Worm (Caenorhabditis elegans) whole organism, late embryonic: ENCODE data around the gene sre-55.

Experiments
- C38D4.7 ChIP-seq: fragments of 200-800 bp; sonication (Bioruptor generic); optimal IDR thresholded peaks from 2 replicates; lab custom pipeline; 2018; ENCODE audit warnings: mild to moderate bottlenecking, missing genetic modification characterization, moderate library complexity, missing compliant biosample characterization
- K02D7.2 ChIP-seq: sonication (generic microtip); optimal IDR thresholded peaks from 2 replicates; lab custom pipeline; 2017; ENCODE audit warnings: mild to moderate bottlenecking, missing genetic modification characterization, missing compliant biosample characterization
- K09A11.1 ChIP-seq: sonication (generic microtip); optimal IDR thresholded peaks from 2 replicates; lab custom pipeline; 2017; ENCODE audit warnings: antibody characterized with exemption, mild to moderate bottlenecking, missing genetic modification characterization, missing compliant biosample characterization; ENCODE audit not compliant: insufficient read depth
- Y22D7AL.16 ChIP-seq: sonication (generic microtip); optimal IDR thresholded peaks from 2 replicates; lab custom pipeline; 2016; ENCODE audit warnings: missing genetic modification characterization, missing compliant biosample characterization
- ahr-1 ChIP-seq: sonication (generic microtip); optimal IDR thresholded peaks from 2 replicates; lab custom pipeline; 2016; ENCODE audit warnings: missing genetic modification characterization, missing compliant biosample characterization
- ceh-30 ChIP-seq: fragments of 150-350 bp; optimal IDR thresholded peaks from 2 replicates; lab custom pipeline; 2014; ENCODE audit warnings: missing biosample characterization, missing genetic modification characterization
- ceh-31 ChIP-seq: sonication (generic microtip); optimal IDR thresholded peaks from 2 replicates; lab custom pipeline; 2016; ENCODE audit warnings: missing genetic modification characterization, missing compliant biosample characterization
- ceh-34 ChIP-seq: sonication (generic microtip); optimal IDR thresholded peaks from 2 replicates; lab custom pipeline; 2016; ENCODE audit warnings: mild to moderate bottlenecking, missing genetic modification characterization, missing compliant biosample characterization
- ceh-45 ChIP-seq: fragments of 200-800 bp; sonication (Bioruptor generic); IDR thresholded peaks from 2 replicates; pipeline ENCODE4 v1.3.6; 2022; ENCODE audit warnings: missing genetic modification reagents, missing genetic modification characterization, missing compliant biosample characterization
- ceh-48 ChIP-seq: sonication (generic microtip); optimal IDR thresholded peaks from 2 replicates; lab custom pipeline; 2016; ENCODE audit warnings: missing genetic modification characterization, inconsistent platforms, missing compliant biosample characterization
- ceh-9 ChIP-seq: sonication (generic microtip); optimal IDR thresholded peaks from 2 replicates; lab custom pipeline; 2016; ENCODE audit warnings: mild to moderate bottlenecking, missing genetic modification characterization, inconsistent platforms, missing compliant biosample characterization
- che-1 ChIP-seq: sonication (generic microtip); optimal IDR thresholded peaks from 2 replicates; lab custom pipeline; 2016; ENCODE audit warnings: mild to moderate bottlenecking, missing genetic modification characterization, missing compliant biosample characterization
- dmd-4 ChIP-seq: sonication (generic microtip); optimal IDR thresholded peaks from 2 replicates; lab custom pipeline; 2016; ENCODE audit warnings: borderline replicate concordance, missing genetic modification characterization, missing compliant biosample characterization
- dve-1 ChIP-seq: sonication (generic microtip); optimal IDR thresholded peaks from 2 replicates; lab custom pipeline; 2017; ENCODE audit warnings: antibody characterized with exemption, mild to moderate bottlenecking, missing genetic modification characterization, missing compliant biosample characterization
- gmeb-2 ChIP-seq: sonication (generic microtip); optimal IDR thresholded peaks from 2 replicates; lab custom pipeline; 2016; ENCODE audit warnings: missing genetic modification characterization, inconsistent platforms, missing compliant biosample characterization
- hlh-15 ChIP-seq: sonication (generic microtip); optimal IDR thresholded peaks from 2 replicates; lab custom pipeline; 2016; ENCODE audit warnings: missing genetic modification characterization, missing compliant biosample characterization
- hlh-30 ChIP-seq: sonication (generic microtip); optimal IDR thresholded peaks from 2 replicates; lab custom pipeline; 2017; ENCODE audit warnings: antibody characterized with exemption, missing genetic modification characterization, missing compliant biosample characterization; ENCODE audit not compliant: insufficient read depth
- hlh-6 ChIP-seq: sonication (generic microtip); optimal IDR thresholded peaks from 2 replicates; lab custom pipeline; 2016; ENCODE audit warnings: missing genotype, missing genetic modification characterization, missing compliant biosample characterization
- lim-6 ChIP-seq: sonication (generic microtip); optimal IDR thresholded peaks from 2 replicates; lab custom pipeline; 2016; ENCODE audit warnings: missing genetic modification characterization, missing compliant biosample characterization
- lin-11 ChIP-seq: fragments of 200-800 bp; sonication (Bioruptor generic); optimal IDR thresholded peaks from 2 replicates; lab custom pipeline; 2018; ENCODE audit warnings: mild to moderate bottlenecking, missing genetic modification characterization, missing compliant biosample characterization
- mec-3 ChIP-seq: sonication (generic microtip); optimal IDR thresholded peaks from 2 replicates; lab custom pipeline; 2016; ENCODE audit warnings: borderline replicate concordance, missing genetic modification characterization, missing compliant biosample characterization
- npax-4 ChIP-seq: sonication (generic microtip); optimal IDR thresholded peaks from 2 replicates; lab custom pipeline; 2016; ENCODE audit warnings: missing genetic modification characterization, missing compliant biosample characterization
- odd-2 ChIP-seq: sonication (generic microtip); optimal IDR thresholded peaks from 2 replicates; lab custom pipeline; 2017; ENCODE audit warnings: antibody characterized with exemption, mild to moderate bottlenecking, missing genetic modification characterization, missing compliant biosample characterization
- pha-4 ChIP-seq: fragments of 150-350 bp; optimal IDR thresholded peaks from 2 replicates; lab custom pipeline; 2018; ENCODE audit warnings: missing biosample characterization, missing genetic modification reagents, missing genetic modification characterization
- pqm-1 ChIP-seq: sonication (generic microtip); optimal IDR thresholded peaks from 2 replicates; lab custom pipeline; 2016; ENCODE audit warnings: missing genetic modification characterization, missing compliant biosample characterization
- pros-1 ChIP-seq: fragments of 150-350 bp; optimal IDR thresholded peaks from 2 replicates; lab custom pipeline; 2014; ENCODE audit warnings: missing biosample characterization, missing genetic modification reagents, missing genetic modification characterization
- rnt-1 ChIP-seq: sonication (generic microtip); optimal IDR thresholded peaks from 2 replicates; lab custom pipeline; 2016; ENCODE audit warnings: missing genetic modification characterization, missing compliant biosample characterization
- sdc-2 ChIP-seq: sonication (generic microtip); optimal IDR thresholded peaks from 2 replicates; lab custom pipeline; 2016; ENCODE audit warnings: missing genotype, missing genetic modification characterization, missing compliant biosample characterization
- sox-2 ChIP-seq: fragments of 200-800 bp; sonication (Bioruptor generic); IDR thresholded peaks from 2 replicates; pipeline ENCODE4 v1.3.6; 2022; ENCODE audit warnings: missing genetic modification reagents, missing genetic modification characterization, missing compliant biosample characterization
- sox-4 ChIP-seq: sonication (generic microtip); optimal IDR thresholded peaks from 2 replicates; lab custom pipeline; 2017; ENCODE audit warnings: mild to moderate bottlenecking, missing genetic modification characterization, inconsistent platforms, missing compliant biosample characterization
- syd-9 ChIP-seq: sonication (generic microtip); optimal IDR thresholded peaks from 2 replicates; lab custom pipeline; 2016; ENCODE audit warnings: mild to moderate bottlenecking, missing genetic modification characterization, moderate library complexity, missing compliant biosample characterization
- tbx-2 ChIP-seq: sonication (generic microtip); optimal IDR thresholded peaks from 2 replicates; lab custom pipeline; 2016; ENCODE audit warnings: missing genetic modification characterization, missing compliant biosample characterization
- tbx-7 ChIP-seq: sonication (generic microtip); optimal IDR thresholded peaks from 2 replicates; lab custom pipeline; 2016; ENCODE audit warnings: missing genotype, missing genetic modification characterization, missing compliant biosample characterization
- unc-42 ChIP-seq: sonication (generic microtip); optimal IDR thresholded peaks from 2 replicates; lab custom pipeline; 2016; ENCODE audit warnings: missing genotype, missing genetic modification characterization, missing compliant biosample characterization
- ztf-16 ChIP-seq: sonication (generic microtip); optimal IDR thresholded peaks from 2 replicates; lab custom pipeline; 2017; ENCODE audit warnings: missing genetic modification characterization, missing compliant biosample characterization

sre-55 gene

DNA sequence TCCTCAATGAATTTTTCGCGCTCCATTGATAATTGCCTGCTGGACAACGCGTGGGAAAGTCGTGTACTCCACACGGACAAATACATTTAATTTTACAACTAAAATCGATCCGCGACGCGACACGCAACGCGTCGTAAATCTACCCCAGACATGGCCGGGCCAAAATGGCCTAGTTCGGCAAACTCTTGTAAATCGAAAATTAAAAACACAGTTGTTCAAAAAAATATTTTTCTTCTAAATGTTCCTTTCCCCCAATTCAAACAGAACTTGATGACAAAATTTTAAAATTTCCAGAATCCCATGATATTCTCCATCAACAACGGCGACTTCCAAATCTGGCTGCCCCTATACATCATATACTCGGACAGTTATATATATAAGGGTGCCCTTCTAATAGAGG lies at the start of gene sre-55:
sre-55 (plus strand) TSS at position 301 of the 400 bp plus-strand sequence.
- TF ChIP-seq pha-4 (tag; lab: Kevin White, UChicago): no peak
- TF ChIP-seq pros-1 (tag; lab: Kevin White, UChicago): no peak
- no peak for TF ChIP-seq hlh-15 (tag; lab: Kevin White, UChicago)
- TF ChIP-seq che-1 (tag; lab: Kevin White, UChicago): no peak
- no peak for TF ChIP-seq sox-2 (GFP tag; lab: Robert Waterston, UW)
- TF ChIP-seq ceh-31 (tag; lab: Kevin White, UChicago): no peak
- TF ChIP-seq K09A11.1 (tag; lab: Kevin White, UChicago): no peak
- TF ChIP-seq K02D7.2 (tag; lab: Kevin White, UChicago): no peak
- TF ChIP-seq unc-42 (tag; lab: Kevin White, UChicago): no peak
- no peak for TF ChIP-seq ceh-9 (tag; lab: Kevin White, UChicago)
- no peak for TF ChIP-seq gmeb-2 (tag; lab: Kevin White, UChicago)
- no peak for TF ChIP-seq ahr-1 (tag; lab: Kevin White, UChicago)
- TF ChIP-seq ceh-48 (tag; lab: Kevin White, UChicago): no peak
- no peak for TF ChIP-seq ztf-16 (tag; lab: Kevin White, UChicago)
- TF ChIP-seq rnt-1 (tag; lab: Kevin White, UChicago): no peak
- TF ChIP-seq odd-2: no peak
- TF ChIP-seq npax-4 (tag; lab: Kevin White, UChicago): no peak
- no peak for TF ChIP-seq lin-11
- TF ChIP-seq, all 69 proteins: peak for 0

DNA sequence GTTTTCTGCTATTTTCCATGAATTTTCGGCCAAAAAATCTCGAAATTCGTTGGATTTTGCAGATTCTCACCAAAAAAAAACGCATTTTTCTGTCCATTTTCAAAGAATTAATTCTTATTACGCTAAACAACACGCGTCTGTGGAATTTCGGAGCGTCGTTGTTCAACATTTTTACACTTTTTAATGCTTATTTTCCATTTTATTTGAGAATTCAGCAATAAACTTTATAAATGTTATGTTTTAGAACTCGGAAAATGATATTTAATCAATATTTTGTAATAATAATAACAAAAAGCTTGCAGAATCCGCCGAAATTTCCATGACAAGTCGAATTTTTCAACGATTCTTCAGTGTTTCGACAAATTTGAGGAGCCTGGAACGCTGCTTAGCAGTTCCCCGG lies 48.7 kb upstream of the sre-55 start, which contains the start of gene ife-5:
ife-5 (plus strand) TSS at position 301 of the 400 bp plus-strand sequence.
- TF ChIP-seq ceh-30 (no peak), tbx-7 (no peak)

DNA sequence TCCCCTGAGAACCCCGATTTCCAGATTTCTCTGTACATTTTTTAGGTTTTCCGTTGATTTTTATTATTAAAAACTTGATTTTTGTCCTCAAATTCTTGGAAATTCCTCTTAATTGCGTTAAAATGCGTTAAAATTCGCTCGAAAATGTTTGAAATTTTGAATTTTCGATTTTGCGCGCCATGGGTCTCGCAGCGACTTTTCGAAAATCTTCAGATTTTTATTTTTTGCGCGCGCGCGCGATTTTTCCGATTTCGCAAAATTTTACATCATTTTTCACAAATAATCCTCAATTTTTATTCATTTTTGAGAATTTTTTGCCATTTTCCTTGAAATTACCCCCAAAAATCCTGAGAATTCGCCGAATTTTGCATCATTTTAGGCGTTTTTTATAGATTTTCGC lies 45.0 kb upstream of the sre-55 start:
- no peak for TF ChIP-seq lim-6 (tag; lab: Kevin White, UChicago)
- TF ChIP-seq sdc-2 (tag; lab: Kevin White, UChicago): no peak
- TF ChIP-seq syd-9 (tag; lab: Kevin White, UChicago): no peak
- no peak for TF ChIP-seq ceh-34 (tag; lab: Kevin White, UChicago)
- no peak for TF ChIP-seq ceh-9 (tag; lab: Kevin White, UChicago)
- no peak for TF ChIP-seq ceh-45 (GFP tag; lab: Robert Waterston, UW)
- TF ChIP-seq, all 69 proteins: peak for 0

DNA sequence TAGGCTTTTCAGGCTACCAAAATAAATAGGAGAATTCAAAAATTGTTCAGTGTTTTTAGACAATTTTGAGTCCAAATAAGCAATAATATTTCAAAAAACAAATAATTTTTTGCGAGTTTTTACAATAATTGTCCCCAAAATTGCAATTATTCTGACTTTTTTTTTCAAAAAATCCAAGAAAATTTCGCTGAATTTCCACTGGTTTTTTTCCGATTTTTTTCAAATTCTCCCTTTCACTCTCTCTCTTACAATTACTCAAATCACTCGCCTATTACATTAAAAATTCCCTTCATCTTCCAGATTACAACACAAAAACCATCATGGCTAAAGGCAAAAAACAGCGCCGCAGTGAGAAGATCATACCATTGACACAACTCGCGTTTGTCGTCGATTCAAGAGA lies 40.0 kb upstream of the sre-55 start, which contains the start of gene Y57A10A.31:
Y57A10A.31 (plus strand) TSS at position 301 of the 400 bp plus-strand sequence.
- no peak for TF ChIP-seq C38D4.7
- no peak for TF ChIP-seq unc-42 (tag; lab: Kevin White, UChicago)
- no peak for TF ChIP-seq odd-2
- no peak for TF ChIP-seq Y22D7AL.16
- TF ChIP-seq ahr-1 (tag; lab: Kevin White, UChicago): no peak
- no peak for TF ChIP-seq tbx-2 (tag; lab: Kevin White, UChicago)
- no peak for TF ChIP-seq mec-3 (tag; lab: Kevin White, UChicago)
- TF ChIP-seq sox-4 (tag; lab: Kevin White, UChicago): no peak
- no peak for TF ChIP-seq lim-6 (tag; lab: Kevin White, UChicago)
- no peak for TF ChIP-seq dmd-4 (tag; lab: Kevin White, UChicago)
- no peak for TF ChIP-seq hlh-6 (tag; lab: Kevin White, UChicago)
- TF ChIP-seq pqm-1 (tag; lab: Kevin White, UChicago): no peak

DNA sequence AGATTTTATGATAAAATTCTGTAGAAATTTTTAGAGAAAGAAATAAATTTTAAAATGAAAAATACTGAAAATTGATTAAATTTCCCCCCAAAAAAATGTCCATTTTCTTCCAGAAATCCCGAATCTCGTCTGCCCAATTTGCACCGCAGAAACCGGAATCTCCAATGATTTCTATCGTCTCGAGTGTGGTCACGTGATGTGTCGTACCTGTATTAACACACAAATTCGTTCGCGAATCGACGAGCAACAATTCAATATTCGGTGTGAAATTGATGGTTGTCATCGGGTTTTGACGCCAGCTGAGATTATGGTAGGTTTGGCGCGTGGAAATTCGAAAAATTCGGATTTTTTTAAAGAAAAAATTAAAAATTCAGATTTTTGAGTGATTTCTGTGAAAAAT lies 32.5 kb upstream of the sre-55 start:
- TF ChIP-seq hlh-30 (tag; lab: Kevin White, UChicago): peak; percentile 60
- no peak for TF ChIP-seq dve-1
